Worm (Caenorhabditis elegans) whole organism, L4/young adult: Measurements from ENCODE around the gene Y68A4A.10.

ENCODE experiments used
- W03F9.2 ChIP-seq: fragments of 150-350 bp; optimal IDR thresholded peaks from 2 replicates; lab custom pipeline; 2014; ENCODE audit warnings: missing biosample characterization, missing genetic modification characterization
- dao-5 ChIP-seq: sonication (generic microtip); optimal IDR thresholded peaks from 2 replicates; lab custom pipeline; 2016; ENCODE audit warnings: missing genotype, missing genetic modification characterization, moderate library complexity, missing compliant biosample characterization
- him-1 ChIP-seq: sonication (generic microtip); optimal IDR thresholded peaks from 2 replicates; lab custom pipeline; 2016; ENCODE audit warnings: missing genotype, missing genetic modification reagents, missing genetic modification characterization, missing compliant biosample characterization

DNA sequence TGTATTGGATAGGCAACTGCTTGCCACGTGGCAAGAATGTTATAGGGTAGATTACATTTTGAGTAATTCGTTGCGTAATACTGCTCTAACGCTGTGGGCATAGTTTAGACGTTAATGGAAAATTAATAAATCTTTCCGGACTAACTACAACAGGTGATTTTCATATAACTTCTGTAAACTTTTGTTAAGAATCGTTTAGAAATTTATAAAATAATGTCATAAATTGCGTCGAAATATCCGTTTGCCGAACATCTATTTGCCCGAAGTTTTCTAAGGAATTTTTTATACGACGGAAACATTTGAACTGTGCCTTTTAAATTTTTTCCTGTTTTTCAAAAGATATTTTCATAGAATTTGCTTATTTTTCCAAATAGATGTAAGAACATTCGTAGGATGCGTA is 24.2 kb downstream of the Y68A4A.10 start, which contains the start of gene srh-112:
- TF ChIP-seq W03F9.2 (tag; lab: Kevin White, UChicago), result no peak
- no peak for TF ChIP-seq him-1 (tag; lab: Kevin White, UChicago)
- no peak for TF ChIP-seq dao-5 (tag; lab: Kevin White, UChicago)
